Worm (Caenorhabditis elegans) whole organism, L2 larva: Measurements from ENCODE around the gene syx-5.

Source experiments
- F13H6.1 ChIP-seq: sonication (generic microtip); optimal IDR thresholded peaks from 2 replicates; lab custom pipeline; 2016; ENCODE audit warnings: missing genetic modification characterization, missing compliant biosample characterization
- alr-1 ChIP-seq: fragments of 150-350 bp; optimal IDR thresholded peaks from 2 replicates; lab custom pipeline; 2014; ENCODE audit warnings: missing biosample characterization, missing genetic modification characterization
- aly-2 ChIP-seq: fragments of 150-350 bp; optimal IDR thresholded peaks from 2 replicates; lab custom pipeline; 2014; ENCODE audit warnings: missing biosample characterization, missing genetic modification characterization
- ama-1 ChIP-seq: fragments of 150-350 bp; optimal IDR thresholded peaks from 2 replicates; lab custom pipeline; 2018; ENCODE audit warnings: inconsistent platforms
- fos-1 ChIP-seq: fragments of 150-350 bp; optimal IDR thresholded peaks from 2 replicates; lab custom pipeline; 2014; ENCODE audit warnings: missing biosample characterization, missing genetic modification characterization
- mdl-1 ChIP-seq, 2 experiments: fragments of 150-350 bp in 1 of 2; sonication (generic microtip) in 1 of 2; optimal IDR thresholded peaks; 2 replicates each; lab custom pipeline; 2017; ENCODE audit warnings: missing biosample characterization in 2 of 2, missing genetic modification characterization in 2 of 2
- nhr-11 ChIP-seq: fragments of 150-350 bp; optimal IDR thresholded peaks from 2 replicates; lab custom pipeline; 2014; ENCODE audit warnings: missing biosample characterization, missing genetic modification characterization
- nhr-23 ChIP-seq: fragments of 150-350 bp; optimal IDR thresholded peaks from 2 replicates; lab custom pipeline; 2014; ENCODE audit warnings: missing biosample characterization, missing genetic modification reagents, missing genetic modification characterization
- ztf-4 ChIP-seq: fragments of 150-350 bp; optimal IDR thresholded peaks from 2 replicates; lab custom pipeline; 2014; ENCODE audit warnings: missing biosample characterization, missing genetic modification characterization

DNA sequence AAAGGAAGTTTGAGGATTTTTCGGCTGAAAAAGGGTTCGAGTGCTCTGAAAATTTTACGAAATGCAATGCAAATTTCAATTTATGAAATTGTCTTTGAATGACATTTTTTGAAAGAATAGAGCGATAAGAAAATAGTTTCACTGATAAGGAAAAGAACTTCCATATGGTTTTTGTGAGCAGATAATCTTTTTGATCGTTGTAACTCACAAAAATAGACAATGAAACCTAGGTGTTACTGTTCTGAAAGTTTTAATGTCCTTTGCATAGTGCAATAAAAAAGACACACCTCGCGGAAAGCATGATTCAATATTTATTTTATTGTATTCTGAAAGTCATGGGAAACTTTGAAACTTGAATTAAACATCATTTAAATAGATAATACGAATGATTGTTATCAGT is 47.8 kb upstream of the syx-5 start:
- no peak for TF ChIP-seq ama-1 (lab: Kevin White, UChicago)
- TF ChIP-seq F13H6.1 (tag; lab: Kevin White, UChicago), result no peak
- TF ChIP-seq aly-2, result no peak
- TF ChIP-seq mdl-1 (tag; optimal IDR thresholded peaks at IDR 0.05; lab: Kevin White, UChicago), result no peak
- no peak for TF ChIP-seq ztf-4 (tag; lab: Kevin White, UChicago)
- no peak for TF ChIP-seq nhr-23 (tag; lab: Kevin White, UChicago)
- TF ChIP-seq nhr-11, result no peak
- TF ChIP-seq alr-1 (tag; lab: Kevin White, UChicago), result no peak
- TF ChIP-seq fos-1 (tag; lab: Kevin White, UChicago), result peak; percentile 36
